Fruit fly (Drosophila melanogaster): Measurements from ENCODE around the gene Cdk5alpha.

The Cdk5alpha gene

dm6 chr2L:10263830-10264634 lies 46.7 kb downstream of the Cdk5alpha start, which contains the start of gene REPTOR-BP:
Gene REPTOR-BP (plus strand): TSS chr2L:10264125.
- TF ChIP-seq D1 (tag; optimal IDR thresholded peaks at IDR 0.05) (no peak), Snoo (tag; optimal IDR thresholded peaks at IDR 0.05) (peak; percentile 8)

dm6 chr2L:10263343-10263744 lies 47.4 kb downstream of the Cdk5alpha start, which contains the start of gene Rsf1:
Gene Rsf1 (minus strand): TSS chr2L:10263554.
- no peak for TF ChIP-seq Snoo (tag; optimal IDR thresholded peaks at IDR 0.05)
- peak; percentile 8 for TF ChIP-seq CG15710 (tag; optimal IDR thresholded peaks at IDR 0.05)
- TF ChIP-seq Pif1B (GFP tag; optimal IDR thresholded peaks at IDR 0.05): no peak

dm6 chr2L:10261774-10262173 lies 49.0 kb downstream of the Cdk5alpha start:
- TF ChIP-seq CG8159 (tag; optimal IDR thresholded peaks at IDR 0.05) (no peak), CG34367 (tag; optimal IDR thresholded peaks at IDR 0.05) (no peak), CG8301 (tag; optimal IDR thresholded peaks at IDR 0.05) (no peak), CG9948 (tag; optimal IDR thresholded peaks at IDR 0.05) (no peak)

- TF ChIP-seq CG17806 (tag; optimal IDR thresholded peaks at IDR 0.05) (peak; percentile 49), Pif1A (GFP tag; optimal IDR thresholded peaks at IDR 0.05) (peak; percentile 53), CG4496 (GFP tag; IDR thresholded peaks at IDR 0.05) (no peak), CG15710 (tag; optimal IDR thresholded peaks at IDR 0.05) (peak; percentile 23), EcR (GFP tag; optimal IDR thresholded peaks at IDR 0.05) (no peak), Pif1B (GFP tag; optimal IDR thresholded peaks at IDR 0.05) (peak; percentile 14), CG9948 (tag; optimal IDR thresholded peaks at IDR 0.05) (peak; percentile 55), CG13204 (GFP tag; optimal IDR thresholded peaks at IDR 0.05) (no peak), CG8301 (tag; optimal IDR thresholded peaks at IDR 0.05) (peak; percentile 60), CG32121 (GFP tag; IDR thresholded peaks at IDR 0.05) (peak; percentile 64), CG12605 (GFP tag; IDR thresholded peaks at IDR 0.05) (peak; percentile 74; the same call in 1 of the 2 replicates), D1 (tag; optimal IDR thresholded peaks at IDR 0.05) (no peak), fd96Ca (GFP tag; IDR thresholded peaks at IDR 0.05) (no peak), Snoo (tag; optimal IDR thresholded peaks at IDR 0.05) (peak; percentile 16)
These were observed 49.8 kb downstream of the Cdk5alpha start, which contains the start of gene Pten for dm6 chr2L:10260750-10261493. Gene Pten (minus strand): TSS chr2L:10261049.

dm6 chr2L:10259960-10260749 lies 50.6 kb downstream of the Cdk5alpha start:
- no peak for TF ChIP-seq CG12605 (GFP tag; IDR thresholded peaks at IDR 0.05)
- TF ChIP-seq CG13204 (GFP tag; optimal IDR thresholded peaks at IDR 0.05): no peak
- no peak for TF ChIP-seq fd96Ca (GFP tag; IDR thresholded peaks at IDR 0.05)
- no peak for TF ChIP-seq CG8301 (tag; optimal IDR thresholded peaks at IDR 0.05)
- no peak for TF ChIP-seq rn (GFP tag; IDR thresholded peaks at IDR 0.05)
- TF ChIP-seq CG34367 (tag; optimal IDR thresholded peaks at IDR 0.05): no peak
- no peak for TF ChIP-seq CG14655 (GFP tag; optimal IDR thresholded peaks at IDR 0.05)
- TF ChIP-seq Snoo (tag; optimal IDR thresholded peaks at IDR 0.05): no peak
- TF ChIP-seq CG9948 (tag; optimal IDR thresholded peaks at IDR 0.05): no peak
- no peak for TF ChIP-seq CG8159 (tag; optimal IDR thresholded peaks at IDR 0.05)
- no peak for TF ChIP-seq EcR (GFP tag; optimal IDR thresholded peaks at IDR 0.05)
- TF ChIP-seq Pif1B (GFP tag; optimal IDR thresholded peaks at IDR 0.05): no peak
